Worm (Caenorhabditis elegans) whole organism, late embryonic: ENCODE data around the gene M05D6.9.

Experiments used
- C38D4.7 ChIP-seq: fragments of 200-800 bp; sonication (Bioruptor generic); optimal IDR thresholded peaks from 2 replicates; lab custom pipeline; 2018; ENCODE audit warnings: mild to moderate bottlenecking, missing genetic modification characterization, moderate library complexity, missing compliant biosample characterization
- K02D7.2 ChIP-seq: sonication (generic microtip); optimal IDR thresholded peaks from 2 replicates; lab custom pipeline; 2017; ENCODE audit warnings: mild to moderate bottlenecking, missing genetic modification characterization, missing compliant biosample characterization
- T23F11.4 ChIP-seq: fragments of 200-800 bp; sonication (Bioruptor generic); optimal IDR thresholded peaks from 2 replicates; lab custom pipeline; 2018; ENCODE audit warnings: mild to moderate bottlenecking, missing genetic modification characterization, missing compliant biosample characterization
- ahr-1 ChIP-seq: sonication (generic microtip); optimal IDR thresholded peaks from 2 replicates; lab custom pipeline; 2016; ENCODE audit warnings: missing genetic modification characterization, missing compliant biosample characterization
- ama-1 ChIP-seq: fragments of 150-350 bp; optimal IDR thresholded peaks from 2 replicates; lab custom pipeline; 2014
- ceh-14 ChIP-seq: sonication (generic microtip); optimal IDR thresholded peaks from 2 replicates; lab custom pipeline; 2016; ENCODE audit warnings: missing genotype, missing genetic modification characterization, missing compliant biosample characterization
- ceh-18 ChIP-seq: sonication (generic microtip); optimal IDR thresholded peaks from 2 replicates; lab custom pipeline; 2016; ENCODE audit warnings: missing genetic modification characterization, missing compliant biosample characterization
- ceh-22 ChIP-seq: sonication (generic microtip); optimal IDR thresholded peaks from 2 replicates; lab custom pipeline; 2017; ENCODE audit warnings: missing biosample characterization, missing genetic modification characterization
- ceh-24 ChIP-seq: sonication (generic microtip); optimal IDR thresholded peaks from 2 replicates; lab custom pipeline; 2016; ENCODE audit warnings: mild to moderate bottlenecking, missing genetic modification characterization, missing compliant biosample characterization
- ceh-30 ChIP-seq: fragments of 150-350 bp; optimal IDR thresholded peaks from 2 replicates; lab custom pipeline; 2014; ENCODE audit warnings: missing biosample characterization, missing genetic modification characterization
- ceh-34 ChIP-seq: sonication (generic microtip); optimal IDR thresholded peaks from 2 replicates; lab custom pipeline; 2016; ENCODE audit warnings: mild to moderate bottlenecking, missing genetic modification characterization, missing compliant biosample characterization
- ceh-45 ChIP-seq: fragments of 200-800 bp; sonication (Bioruptor generic); IDR thresholded peaks from 2 replicates; pipeline ENCODE4 v1.3.6; 2022; ENCODE audit warnings: missing genetic modification reagents, missing genetic modification characterization, missing compliant biosample characterization
- ceh-48 ChIP-seq: sonication (generic microtip); optimal IDR thresholded peaks from 2 replicates; lab custom pipeline; 2016; ENCODE audit warnings: missing genetic modification characterization, inconsistent platforms, missing compliant biosample characterization
- che-1 ChIP-seq: sonication (generic microtip); optimal IDR thresholded peaks from 2 replicates; lab custom pipeline; 2016; ENCODE audit warnings: mild to moderate bottlenecking, missing genetic modification characterization, missing compliant biosample characterization
- dmd-4 ChIP-seq: sonication (generic microtip); optimal IDR thresholded peaks from 2 replicates; lab custom pipeline; 2016; ENCODE audit warnings: borderline replicate concordance, missing genetic modification characterization, missing compliant biosample characterization
- dve-1 ChIP-seq: sonication (generic microtip); optimal IDR thresholded peaks from 2 replicates; lab custom pipeline; 2017; ENCODE audit warnings: antibody characterized with exemption, mild to moderate bottlenecking, missing genetic modification characterization, missing compliant biosample characterization
- elt-2 ChIP-seq: sonication (generic microtip); optimal IDR thresholded peaks from 2 replicates; lab custom pipeline; 2016; ENCODE audit warnings: missing genetic modification reagents, missing genetic modification characterization, missing compliant biosample characterization
- elt-4 ChIP-seq: sonication (generic microtip); optimal IDR thresholded peaks from 2 replicates; lab custom pipeline; 2016; ENCODE audit warnings: missing genetic modification characterization, missing compliant biosample characterization
- eyg-1 ChIP-seq: sonication (generic microtip); optimal IDR thresholded peaks from 2 replicates; lab custom pipeline; 2016; ENCODE audit warnings: missing genotype, missing genetic modification characterization, missing compliant biosample characterization
- fax-1 ChIP-seq: sonication (generic microtip); optimal IDR thresholded peaks from 2 replicates; lab custom pipeline; 2016; ENCODE audit warnings: missing genotype, missing genetic modification characterization, missing compliant biosample characterization
- fkh-10 ChIP-seq: fragments of 150-350 bp; optimal IDR thresholded peaks from 2 replicates; lab custom pipeline; 2014; ENCODE audit warnings: missing biosample characterization, missing genetic modification reagents, missing genetic modification characterization
- gmeb-2 ChIP-seq: sonication (generic microtip); optimal IDR thresholded peaks from 2 replicates; lab custom pipeline; 2016; ENCODE audit warnings: missing genetic modification characterization, inconsistent platforms, missing compliant biosample characterization
- hlh-13 ChIP-seq: fragments of 200-800 bp; sonication (Bioruptor generic); optimal IDR thresholded peaks from 2 replicates; lab custom pipeline; 2018; ENCODE audit warnings: mild to moderate bottlenecking, missing genetic modification characterization, missing compliant biosample characterization
- lim-6 ChIP-seq: sonication (generic microtip); optimal IDR thresholded peaks from 2 replicates; lab custom pipeline; 2016; ENCODE audit warnings: missing genetic modification characterization, missing compliant biosample characterization
- madf-2 ChIP-seq: sonication (generic microtip); optimal IDR thresholded peaks from 2 replicates; lab custom pipeline; 2017; ENCODE audit warnings: missing genetic modification characterization, missing compliant biosample characterization
- mec-3 ChIP-seq: sonication (generic microtip); optimal IDR thresholded peaks from 2 replicates; lab custom pipeline; 2016; ENCODE audit warnings: borderline replicate concordance, missing genetic modification characterization, missing compliant biosample characterization
- nhr-11 ChIP-seq: fragments of 150-350 bp; optimal IDR thresholded peaks from 2 replicates; lab custom pipeline; 2014; ENCODE audit warnings: missing biosample characterization, missing genetic modification characterization
- npax-4 ChIP-seq: sonication (generic microtip); optimal IDR thresholded peaks from 2 replicates; lab custom pipeline; 2016; ENCODE audit warnings: missing genetic modification characterization, missing compliant biosample characterization
- odd-2 ChIP-seq: sonication (generic microtip); optimal IDR thresholded peaks from 2 replicates; lab custom pipeline; 2017; ENCODE audit warnings: antibody characterized with exemption, mild to moderate bottlenecking, missing genetic modification characterization, missing compliant biosample characterization
- pat-9 ChIP-seq: fragments of 200-800 bp; sonication (Bioruptor generic); optimal IDR thresholded peaks from 2 replicates; lab custom pipeline; 2018; ENCODE audit warnings: mild to moderate bottlenecking, missing genetic modification characterization, moderate library complexity, missing compliant biosample characterization
- pax-1 ChIP-seq: fragments of 150-350 bp; optimal IDR thresholded peaks from 2 replicates; lab custom pipeline; 2014; ENCODE audit warnings: missing biosample characterization, missing genetic modification characterization
- pros-1 ChIP-seq: fragments of 150-350 bp; optimal IDR thresholded peaks from 2 replicates; lab custom pipeline; 2014; ENCODE audit warnings: missing biosample characterization, missing genetic modification reagents, missing genetic modification characterization
- rnt-1 ChIP-seq: sonication (generic microtip); optimal IDR thresholded peaks from 2 replicates; lab custom pipeline; 2016; ENCODE audit warnings: missing genetic modification characterization, missing compliant biosample characterization
- syd-9 ChIP-seq: sonication (generic microtip); optimal IDR thresholded peaks from 2 replicates; lab custom pipeline; 2016; ENCODE audit warnings: mild to moderate bottlenecking, missing genetic modification characterization, moderate library complexity, missing compliant biosample characterization
- tbx-2 ChIP-seq: sonication (generic microtip); optimal IDR thresholded peaks from 2 replicates; lab custom pipeline; 2016; ENCODE audit warnings: missing genetic modification characterization, missing compliant biosample characterization
- tbx-7 ChIP-seq: sonication (generic microtip); optimal IDR thresholded peaks from 2 replicates; lab custom pipeline; 2016; ENCODE audit warnings: missing genotype, missing genetic modification characterization, missing compliant biosample characterization
- ttx-3 ChIP-seq: sonication (generic microtip); optimal IDR thresholded peaks from 2 replicates; lab custom pipeline; 2016; ENCODE audit warnings: missing genetic modification reagents, missing genetic modification characterization, missing compliant biosample characterization
- unc-42 ChIP-seq: sonication (generic microtip); optimal IDR thresholded peaks from 2 replicates; lab custom pipeline; 2016; ENCODE audit warnings: missing genotype, missing genetic modification characterization, missing compliant biosample characterization
- unc-55 ChIP-seq: sonication (generic microtip); optimal IDR thresholded peaks from 2 replicates; lab custom pipeline; 2017; ENCODE audit warnings: missing biosample characterization, missing genetic modification reagents, missing genetic modification characterization
- zip-5 ChIP-seq: sonication (generic microtip); optimal IDR thresholded peaks from 2 replicates; lab custom pipeline; 2016; ENCODE audit warnings: missing genetic modification characterization, missing compliant biosample characterization
- ztf-16 ChIP-seq: sonication (generic microtip); optimal IDR thresholded peaks from 2 replicates; lab custom pipeline; 2017; ENCODE audit warnings: missing genetic modification characterization, missing compliant biosample characterization

M05D6.9 gene

DNA sequence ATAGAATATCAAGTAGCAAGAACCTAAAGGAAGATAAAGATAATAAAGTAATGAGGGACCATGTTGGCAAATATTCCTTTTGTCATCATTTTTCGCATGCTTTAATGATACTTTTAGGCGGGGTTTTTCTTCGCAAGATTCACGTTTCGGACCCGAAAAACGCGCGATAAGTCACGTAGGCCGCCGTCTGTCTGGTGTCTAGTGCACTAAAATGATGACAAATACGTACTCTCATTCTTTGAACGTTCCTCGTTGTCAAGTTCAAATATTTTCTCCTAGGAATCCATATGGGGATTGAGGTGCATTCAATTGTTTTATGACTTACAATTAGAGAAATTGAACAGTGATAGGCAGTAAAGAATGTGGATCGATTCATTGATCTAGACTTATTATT, 10.3 kb upstream of the M05D6.9 start, which contains the start of gene taap-1:
TSS of gene taap-1 (minus strand) at position 79 of the 394 bp plus-strand sequence.
- peak; percentile 11 for TF ChIP-seq unc-55 (GFP tag; lab: Kevin White, UChicago)
- no peak for TF ChIP-seq K02D7.2 (tag; lab: Kevin White, UChicago)
- TF ChIP-seq ahr-1 (tag; lab: Kevin White, UChicago) = no peak
- no peak for TF ChIP-seq che-1 (tag; lab: Kevin White, UChicago)

DNA sequence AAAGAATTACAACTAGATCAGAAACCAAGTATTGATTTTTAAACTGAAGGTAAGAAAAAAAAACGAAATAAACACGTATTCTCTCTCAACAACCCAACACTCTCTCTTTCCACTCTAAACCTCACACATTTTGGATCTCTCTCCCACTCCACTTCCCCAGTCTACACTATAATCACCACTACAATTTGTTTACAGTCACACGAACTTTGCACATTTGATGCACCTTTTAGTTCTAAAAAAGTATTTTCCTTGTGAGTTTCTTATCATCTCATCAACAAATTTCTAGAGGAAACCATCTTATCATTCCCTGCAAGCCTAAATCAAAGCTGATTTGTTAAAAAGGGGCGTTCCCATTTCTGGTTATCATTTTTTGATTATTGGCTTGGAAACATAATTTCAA, 9.5 kb upstream of the M05D6.9 start:
- TF ChIP-seq dmd-4 (tag; lab: Kevin White, UChicago) (no peak), dve-1 (tag; lab: Kevin White, UChicago) (peak; percentile 38), ceh-14 (tag; lab: Kevin White, UChicago) (no peak), elt-2 (tag; lab: Kevin White, UChicago) (peak; percentile 40)

DNA sequence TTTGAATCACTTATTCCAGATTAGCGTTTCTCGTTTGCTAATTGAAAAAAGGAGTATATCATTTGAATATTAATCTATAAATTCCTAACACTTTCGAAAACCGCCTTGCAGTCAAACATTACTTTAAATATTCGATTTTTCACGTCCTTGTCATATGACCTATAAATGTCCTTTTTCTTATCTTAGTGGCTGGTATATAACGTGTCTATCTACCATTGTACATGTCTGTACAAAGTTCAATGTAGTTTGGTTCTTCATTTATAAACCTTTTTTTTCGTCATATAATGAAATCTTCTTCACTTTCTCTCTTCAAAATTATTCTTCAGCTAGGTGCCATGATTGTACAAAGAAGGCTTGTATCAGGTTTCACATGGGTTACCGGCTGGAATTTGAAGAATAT, 8.5 kb upstream of the M05D6.9 start, which contains the start of gene gbh-2:
TSS of gene gbh-2 (plus strand) at position 277 of the 400 bp plus-strand sequence.
- no peak for TF ChIP-seq unc-42 (tag; lab: Kevin White, UChicago)
- no peak for TF ChIP-seq fax-1 (tag; lab: Kevin White, UChicago)
- TF ChIP-seq elt-2 (tag; lab: Kevin White, UChicago) = peak; percentile 36
- TF ChIP-seq ceh-22 (tag; lab: Kevin White, UChicago) = no peak
- TF ChIP-seq ceh-30 (tag; lab: Kevin White, UChicago) = no peak
- TF ChIP-seq odd-2 (tag; lab: Kevin White, UChicago) = no peak
- no peak for TF ChIP-seq ceh-45 (GFP tag; lab: Robert Waterston, UW)
- TF ChIP-seq rnt-1 = no peak
- no peak for TF ChIP-seq npax-4 (tag; lab: Kevin White, UChicago)

DNA sequence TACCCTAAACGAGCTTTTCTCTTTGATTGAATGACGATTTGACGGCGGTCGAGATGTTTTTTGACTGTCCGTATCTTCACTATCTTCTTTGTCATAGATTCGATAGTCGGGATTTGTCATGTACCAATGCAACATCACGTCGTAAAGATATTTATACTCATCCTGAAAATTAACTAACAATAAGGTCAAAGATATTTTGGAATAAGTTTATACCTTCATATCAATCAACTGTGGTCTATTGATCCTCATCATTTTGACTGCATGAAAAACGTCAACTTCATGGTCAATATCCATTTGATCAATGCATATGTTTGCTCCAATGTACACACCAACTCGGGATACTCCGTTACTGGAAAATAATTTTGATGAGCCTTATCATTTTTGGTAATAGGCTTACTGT, 6.0 kb upstream of the M05D6.9 start:
- TF ChIP-seq che-1 (tag; lab: Kevin White, UChicago) (no peak), pax-1 (tag; lab: Kevin White, UChicago) (no peak), zip-5 (no peak), pros-1 (tag; lab: Kevin White, UChicago) (no peak), npax-4 (tag; lab: Kevin White, UChicago) (no peak), gmeb-2 (tag; lab: Kevin White, UChicago) (no peak), ceh-45 (GFP tag; lab: Robert Waterston, UW) (no peak), odd-2 (tag; lab: Kevin White, UChicago) (no peak)

DNA sequence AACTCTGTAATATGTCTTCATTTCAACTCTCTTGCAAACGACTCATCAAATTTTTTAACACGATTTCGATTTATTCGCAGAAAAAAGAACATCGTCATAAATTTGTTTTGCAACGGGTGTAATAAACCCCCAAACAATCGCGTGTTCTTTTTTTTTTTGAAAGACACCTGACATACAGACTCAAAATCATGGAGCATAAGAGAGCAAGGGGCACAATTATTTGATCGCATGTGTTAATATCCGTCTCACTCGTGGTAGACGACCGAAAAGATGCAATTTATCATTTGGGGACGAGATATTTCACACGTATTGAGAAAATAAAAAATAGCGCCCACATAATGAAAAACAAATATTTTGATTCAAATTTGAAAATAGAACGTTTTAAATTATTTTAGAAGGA, 2.1 kb downstream of the M05D6.9 start:
- TF ChIP-seq ceh-34 (tag; lab: Kevin White, UChicago) = no peak
- no peak for TF ChIP-seq fkh-10 (GFP tag; lab: Kevin White, UChicago)
- TF ChIP-seq ztf-16 (tag; lab: Kevin White, UChicago) = no peak
- no peak for TF ChIP-seq ceh-18 (tag; lab: Kevin White, UChicago)
- no peak for TF ChIP-seq ceh-45 (GFP tag; lab: Robert Waterston, UW)
- TF ChIP-seq ttx-3 = no peak
- no peak for TF ChIP-seq syd-9 (tag; lab: Kevin White, UChicago)
- no peak for TF ChIP-seq rnt-1
- no peak for TF ChIP-seq dmd-4 (tag; lab: Kevin White, UChicago)
- TF ChIP-seq ama-1 (lab: Kevin White, UChicago) = no peak
- no peak for TF ChIP-seq elt-4
- TF ChIP-seq tbx-2 (tag; lab: Kevin White, UChicago) = no peak
- no peak for TF ChIP-seq ceh-24
- no peak for TF ChIP-seq T23F11.4

DNA sequence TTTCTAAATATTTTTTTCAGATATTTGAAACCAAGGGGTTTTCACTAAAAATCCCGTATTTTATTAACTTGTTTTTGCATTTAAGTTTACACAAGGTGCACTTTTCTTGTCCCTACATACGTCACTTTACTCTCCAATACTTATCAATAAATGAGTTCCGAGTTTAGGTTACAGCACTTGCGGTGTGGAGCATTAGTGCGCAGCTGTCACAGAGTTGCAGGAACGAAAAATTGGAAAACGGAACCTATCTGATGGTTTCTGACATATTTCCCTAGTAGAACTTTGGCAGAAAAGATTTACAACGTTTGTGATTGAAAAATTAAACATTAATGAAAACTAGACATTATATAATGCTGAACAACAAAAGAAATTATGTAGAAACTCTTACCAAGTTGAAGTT, 4.1 kb downstream of the M05D6.9 start:
- TF ChIP-seq pat-9 (tag; lab: Kevin White, UChicago) (no peak), che-1 (tag; lab: Kevin White, UChicago) (no peak), ama-1 (lab: Kevin White, UChicago) (no peak), zip-5 (no peak), madf-2 (tag; lab: Kevin White, UChicago) (no peak), ceh-48 (tag; lab: Kevin White, UChicago) (no peak), hlh-13 (GFP tag; lab: Kevin White, UChicago) (no peak), unc-55 (GFP tag; lab: Kevin White, UChicago) (no peak), pros-1 (tag; lab: Kevin White, UChicago) (no peak), odd-2 (tag; lab: Kevin White, UChicago) (no peak), C38D4.7 (GFP tag; lab: Kevin White, UChicago) (no peak), ceh-30 (tag; lab: Kevin White, UChicago) (no peak), rnt-1 (no peak), ceh-18 (tag; lab: Kevin White, UChicago) (no peak), mec-3 (tag; lab: Kevin White, UChicago) (no peak), nhr-11 (tag; lab: Kevin White, UChicago) (no peak), eyg-1 (tag; lab: Kevin White, UChicago) (no peak), lim-6 (tag; lab: Kevin White, UChicago) (no peak), ceh-34 (tag; lab: Kevin White, UChicago) (no peak), tbx-7 (tag; lab: Kevin White, UChicago) (no peak)
- TF ChIP-seq, all 69 proteins: peak for 0
